Fruit fly (Drosophila melanogaster): ENCODE data around the gene snky.

Gene snky

DNA sequence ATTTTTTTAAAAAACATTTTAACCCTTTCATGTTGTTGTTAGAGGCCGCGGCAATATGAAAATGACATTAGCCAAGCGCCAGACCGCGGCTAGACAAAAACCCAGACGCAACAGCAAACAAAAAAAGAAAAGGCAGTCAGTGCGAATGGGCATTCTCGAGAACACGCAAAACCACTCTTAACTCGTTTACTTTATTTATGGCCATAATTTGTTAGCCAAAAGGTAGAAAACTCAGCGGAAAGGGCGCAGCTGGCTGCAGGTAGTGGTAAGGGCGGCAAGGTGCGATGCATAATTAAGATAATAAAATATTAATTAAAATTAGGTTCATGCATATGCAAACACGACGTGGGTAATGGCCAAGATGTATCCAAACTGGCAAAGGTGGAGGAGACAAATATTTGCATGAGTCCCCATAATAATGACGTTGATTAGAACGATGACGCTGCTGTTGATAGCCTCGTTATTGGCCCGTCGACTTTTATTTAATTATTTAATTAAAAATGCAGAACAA lies 4.0 kb upstream of the snky start:
- TF ChIP-seq pan (optimal IDR thresholded peaks at IDR 0.05): no peak
- TF ChIP-seq brk (GFP tag; optimal IDR thresholded peaks at IDR 0.05): no peak
- no peak for TF ChIP-seq dl (GFP tag; optimal IDR thresholded peaks at IDR 0.05; ENCODE audit: insufficient read depth in 1 of 2, partially characterized antibody in 2 of 2)
- no peak for TF ChIP-seq Hnf4 (GFP tag; optimal IDR thresholded peaks at IDR 0.05)
- no peak for TF ChIP-seq Vsx2 (GFP tag; optimal IDR thresholded peaks at IDR 0.05; ENCODE audit: partially characterized antibody)
- no peak for TF ChIP-seq CG9705 (GFP tag; optimal IDR thresholded peaks at IDR 0.05)

DNA sequence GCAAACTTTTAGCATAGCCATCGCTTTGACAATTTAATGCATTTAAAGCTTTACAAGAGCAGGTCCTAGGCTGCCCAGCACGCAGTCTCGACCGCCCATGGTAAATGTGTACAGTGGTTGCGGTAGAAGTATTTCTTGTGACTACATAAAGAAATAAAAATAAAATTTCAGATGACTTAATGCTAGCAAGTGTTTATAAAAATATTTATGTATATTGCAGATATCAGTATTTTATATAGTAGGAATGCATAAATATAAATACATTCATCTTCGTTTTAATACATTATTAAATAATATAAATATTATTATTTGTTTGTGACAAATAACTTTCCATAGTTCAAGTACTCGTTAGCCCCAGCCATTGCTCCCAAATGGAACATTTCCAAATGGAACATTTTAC lies 1.3 kb upstream of the snky start:
- TF ChIP-seq psq (GFP tag; optimal IDR thresholded peaks at IDR 0.05) (peak; percentile 7), GATAd (GFP tag; optimal IDR thresholded peaks at IDR 0.05) (no peak), Mio (GFP tag; optimal IDR thresholded peaks at IDR 0.05) (no peak), HLH106 (tag; optimal IDR thresholded peaks at IDR 0.05) (peak; percentile 3), ey (GFP tag; optimal IDR thresholded peaks at IDR 0.05) (no peak)

DNA sequence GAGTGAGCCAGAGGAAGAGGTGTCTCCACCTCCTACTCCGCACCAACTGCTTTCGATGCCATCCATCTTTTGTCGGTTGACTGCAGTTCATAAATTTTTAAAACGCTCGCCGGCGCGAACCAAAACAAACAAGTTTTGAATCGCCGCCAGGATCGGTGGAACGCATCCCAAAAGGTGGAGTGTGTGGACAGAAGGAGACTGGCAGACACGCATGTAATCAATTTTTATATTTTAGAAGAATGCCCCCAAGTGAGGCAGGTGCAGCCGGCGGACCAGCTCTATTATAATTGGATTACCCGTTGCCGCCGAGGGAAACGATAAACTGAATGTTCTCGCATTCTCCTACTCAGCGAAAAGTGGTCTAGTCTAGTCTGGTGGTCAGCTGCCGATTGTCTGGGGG lies 541 bp upstream of the snky start:
- no peak for TF ChIP-seq h (GFP tag; optimal IDR thresholded peaks at IDR 0.05)
- no peak for TF ChIP-seq brk (GFP tag; optimal IDR thresholded peaks at IDR 0.05)
- no peak for TF ChIP-seq foxo (GFP tag; optimal IDR thresholded peaks at IDR 0.05)
- TF ChIP-seq Rel (GFP tag; optimal IDR thresholded peaks at IDR 0.05): no peak
- no peak for TF ChIP-seq Rel (tag; optimal IDR thresholded peaks at IDR 0.05)
- TF ChIP-seq usp (GFP tag; optimal IDR thresholded peaks at IDR 0.05): no peak
- no peak for TF ChIP-seq N (GFP tag; optimal IDR thresholded peaks at IDR 0.05)
- TF ChIP-seq Dfd (GFP tag; optimal IDR thresholded peaks at IDR 0.05): no peak
- TF ChIP-seq dl (GFP tag; optimal IDR thresholded peaks at IDR 0.05; ENCODE audit: insufficient read depth in 1 of 2, partially characterized antibody in 2 of 2): no peak
- no peak for TF ChIP-seq br (GFP tag; optimal IDR thresholded peaks at IDR 0.05)
- TF ChIP-seq Myc (optimal IDR thresholded peaks at IDR 0.05): no peak
- no peak for TF ChIP-seq Sp1 (GFP tag; optimal IDR thresholded peaks at IDR 0.05)
- TF ChIP-seq fru (GFP tag; optimal IDR thresholded peaks at IDR 0.05): no peak
- TF ChIP-seq pan (optimal IDR thresholded peaks at IDR 0.05): no peak
- no peak for TF ChIP-seq Hr78 (GFP tag; optimal IDR thresholded peaks at IDR 0.05)

DNA sequence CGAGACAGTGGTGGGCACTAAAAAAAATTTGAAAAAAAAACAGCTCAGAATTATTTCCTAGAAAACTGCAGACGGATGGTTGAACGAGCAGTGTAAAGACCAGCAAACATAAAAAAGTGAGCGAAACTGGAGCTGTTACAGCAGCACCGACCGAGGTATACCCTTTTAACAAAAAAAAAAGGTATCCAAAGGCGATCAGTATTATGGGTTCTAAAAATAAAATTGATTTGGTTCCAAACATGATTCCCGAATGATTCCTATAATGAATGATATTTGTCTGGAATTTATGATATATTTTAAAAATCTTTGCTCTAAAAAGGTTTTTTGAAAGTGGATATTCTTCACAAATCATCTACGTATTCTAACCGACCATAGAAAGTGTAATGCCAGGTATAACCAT lies 3.9 kb downstream of the snky start:
- no peak for TF ChIP-seq jim (GFP tag; optimal IDR thresholded peaks at IDR 0.05)

DNA sequence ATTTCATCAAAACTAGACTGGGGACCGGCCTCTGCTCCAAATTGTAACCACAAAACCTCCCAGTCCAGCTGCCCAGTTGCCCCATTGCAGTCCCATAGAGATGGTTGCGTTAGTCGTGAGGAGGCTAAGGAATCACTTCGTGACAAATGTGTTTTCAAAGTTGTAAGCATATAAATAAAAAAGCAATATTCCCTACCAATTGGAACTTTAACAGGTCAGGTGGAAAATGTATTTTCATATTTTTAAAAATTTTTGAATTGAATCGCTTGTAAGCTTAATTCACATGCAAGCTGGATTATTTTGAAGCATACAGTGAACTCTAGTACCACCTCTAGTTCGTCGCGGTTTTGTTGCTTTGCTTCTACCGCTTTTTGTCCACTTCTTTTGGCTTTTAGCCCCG lies 6.1 kb downstream of the snky start:
- TF ChIP-seq Vsx2 (GFP tag; optimal IDR thresholded peaks at IDR 0.05; ENCODE audit: partially characterized antibody): no peak
- TF ChIP-seq h (GFP tag; optimal IDR thresholded peaks at IDR 0.05): peak; percentile 4
- TF ChIP-seq psq (GFP tag; optimal IDR thresholded peaks at IDR 0.05): peak; percentile 32
- peak in 1 of 2 experiments; percentile 2 for TF ChIP-seq foxo (GFP tag; optimal IDR thresholded peaks at IDR 0.05)
- TF ChIP-seq ey (GFP tag; optimal IDR thresholded peaks at IDR 0.05): peak; percentile 27

DNA sequence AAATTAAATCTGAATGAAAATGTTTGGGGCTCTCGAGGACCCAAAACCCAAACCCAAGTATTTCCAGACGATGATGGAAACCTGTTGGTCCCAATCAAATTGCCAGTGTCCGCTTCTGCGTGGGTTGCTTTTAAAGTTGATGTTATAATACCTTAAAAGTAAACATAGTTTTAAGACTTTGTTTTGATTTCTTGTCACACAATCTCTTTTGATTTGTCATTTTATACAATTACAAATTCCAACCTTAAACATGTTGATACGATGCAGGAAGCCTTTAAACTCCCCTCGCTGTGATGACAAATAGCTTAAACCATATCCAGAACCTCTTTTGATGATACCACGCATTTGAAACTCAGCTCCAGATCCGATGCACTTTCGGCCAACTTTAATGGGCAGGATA lies 8.1 kb downstream of the snky start:
- TF ChIP-seq Hnf4 (GFP tag; optimal IDR thresholded peaks at IDR 0.05): no peak
- TF ChIP-seq brk (GFP tag; optimal IDR thresholded peaks at IDR 0.05): no peak
- TF ChIP-seq Jra (GFP tag; optimal IDR thresholded peaks at IDR 0.05): no peak
- TF ChIP-seq fru (GFP tag; optimal IDR thresholded peaks at IDR 0.05): peak; percentile 56
- TF ChIP-seq HLH106 (tag; optimal IDR thresholded peaks at IDR 0.05): peak; percentile 60
- TF ChIP-seq sv (GFP tag; optimal IDR thresholded peaks at IDR 0.05): no peak
- peak; percentile 48 for TF ChIP-seq rgr (GFP tag; optimal IDR thresholded peaks at IDR 0.05)
- TF ChIP-seq CG32264 (GFP tag; optimal IDR thresholded peaks at IDR 0.05): no peak
- no peak for TF ChIP-seq pan (optimal IDR thresholded peaks at IDR 0.05)
- peak; percentile 39 for TF ChIP-seq ey (GFP tag; optimal IDR thresholded peaks at IDR 0.05)
- TF ChIP-seq usp (GFP tag; optimal IDR thresholded peaks at IDR 0.05): no peak
- TF ChIP-seq Dif (GFP tag; optimal IDR thresholded peaks at IDR 0.05; ENCODE audit: partially characterized antibody): no peak
- TF ChIP-seq h (GFP tag; optimal IDR thresholded peaks at IDR 0.05): peak; percentile 66
- peak; percentile 64 for TF ChIP-seq Sp1 (GFP tag; optimal IDR thresholded peaks at IDR 0.05)
- TF ChIP-seq Myc (optimal IDR thresholded peaks at IDR 0.05): no peak
- TF ChIP-seq jim (GFP tag; optimal IDR thresholded peaks at IDR 0.05): no peak
- no peak for TF ChIP-seq Hr78 (GFP tag; optimal IDR thresholded peaks at IDR 0.05)
- TF ChIP-seq GATAd (GFP tag; optimal IDR thresholded peaks at IDR 0.05): no peak
- TF ChIP-seq CrebA (GFP tag; optimal IDR thresholded peaks at IDR 0.05; ENCODE audit: borderline replicate concordance): no peak
- TF ChIP-seq CG9705 (GFP tag; optimal IDR thresholded peaks at IDR 0.05): no peak
- no peak for TF ChIP-seq Hr83 (GFP tag; optimal IDR thresholded peaks at IDR 0.05; ENCODE audit: poor library complexity, severe bottlenecking)
- peak; percentile 49 for TF ChIP-seq br (GFP tag; optimal IDR thresholded peaks at IDR 0.05)
- TF ChIP-seq Rel (GFP tag; optimal IDR thresholded peaks at IDR 0.05): no peak
- no peak for TF ChIP-seq Rel (tag; optimal IDR thresholded peaks at IDR 0.05)
- no peak for TF ChIP-seq N (GFP tag; optimal IDR thresholded peaks at IDR 0.05)
- TF ChIP-seq OdsH (GFP tag; optimal IDR thresholded peaks at IDR 0.05): peak; percentile 49
- no peak for TF ChIP-seq lola (GFP tag; optimal IDR thresholded peaks at IDR 0.05)
- TF ChIP-seq dl (GFP tag; optimal IDR thresholded peaks at IDR 0.05; ENCODE audit: insufficient read depth in 1 of 2, partially characterized antibody in 2 of 2): no peak
- TF ChIP-seq dsf (GFP tag; optimal IDR thresholded peaks at IDR 0.05; ENCODE audit: borderline replicate concordance): no peak
- TF ChIP-seq Dfd (GFP tag; optimal IDR thresholded peaks at IDR 0.05): no peak
- peak; percentile 54 for TF ChIP-seq woc (GFP tag; optimal IDR thresholded peaks at IDR 0.05)
- no peak for TF ChIP-seq Mio (GFP tag; optimal IDR thresholded peaks at IDR 0.05)
- TF ChIP-seq psq (GFP tag; optimal IDR thresholded peaks at IDR 0.05): peak; percentile 27
- TF ChIP-seq dmrt93B (GFP tag; optimal IDR thresholded peaks at IDR 0.05): no peak
